Fruit fly (Drosophila melanogaster) whole organism, embryonic: Measurements from ENCODE around the gene fend.
A peak's percentile ranks its signal among the peaks of the same experiment; 100 is the strongest.

Experiments
- CG11247 ChIP-seq: fragments of 200-800 bp; sonication (Bioruptor generic); IDR thresholded peaks from 2 replicates; pipeline ENCODE4 v1.3.6; 2022; ENCODE audit warnings: missing biosample characterization, missing genetic modification characterization
- CG11456 ChIP-seq: fragments of 200-800 bp; sonication (Bioruptor generic); IDR thresholded peaks from 3 replicates; pipeline ENCODE4 v1.3.6; 2022; ENCODE audit warnings: missing biosample characterization, missing genetic modification characterization
- CG11695 ChIP-seq: fragments of 200-800 bp; sonication (Bioruptor generic); IDR thresholded peaks from 3 replicates; pipeline ENCODE4 v1.3.6; 2022; ENCODE audit warnings: missing biosample characterization, missing genetic modification characterization
- CG13123 ChIP-seq: fragments of 200-800 bp; sonication (Bioruptor generic); optimal IDR thresholded peaks from 2 replicates; lab custom pipeline; 2016; ENCODE audit warnings: missing biosample characterization, missing genetic modification characterization
- CG14050 ChIP-seq: fragments of 200-800 bp; sonication (Bioruptor generic); IDR thresholded peaks from 3 replicates; pipeline ENCODE4 v1.3.6; 2022; ENCODE audit warnings: missing biosample characterization, missing genetic modification characterization
- CG17361 ChIP-seq: fragments of 200-800 bp; sonication (Bioruptor generic); IDR thresholded peaks from 3 replicates; pipeline ENCODE4 v1.3.6; 2022; ENCODE audit warnings: missing biosample characterization, missing genetic modification characterization
- CG17568 ChIP-seq: fragments of 200-800 bp; sonication (Bioruptor generic); optimal IDR thresholded peaks from 2 replicates; lab custom pipeline; 2018; ENCODE audit warnings: missing biosample characterization, mild to moderate bottlenecking, missing genetic modification characterization, moderate library complexity
- CG18011 ChIP-seq: fragments of 200-800 bp; sonication (Bioruptor generic); optimal IDR thresholded peaks from 2 replicates; lab custom pipeline; 2017; ENCODE audit warnings: missing biosample characterization, missing genetic modification characterization, mild to moderate bottlenecking, moderate library complexity, missing genotype
- CG18764 ChIP-seq: fragments of 200-800 bp; sonication (Bioruptor generic); optimal IDR thresholded peaks from 3 replicates; lab custom pipeline; 2016; ENCODE audit warnings: missing biosample characterization, missing genetic modification characterization
- CG2875 ChIP-seq: fragments of 200-800 bp; sonication (Bioruptor generic); optimal IDR thresholded peaks from 2 replicates; lab custom pipeline; 2017; ENCODE audit warnings: missing biosample characterization, mild to moderate bottlenecking, missing genetic modification characterization, missing genetic modification reagents
- CG32532 ChIP-seq: fragments of 200-800 bp; sonication (Bioruptor generic); IDR thresholded peaks from 2 replicates; pipeline ENCODE4 v1.3.6; 2022; ENCODE audit warnings: missing biosample characterization, missing genetic modification characterization
- CG34376 ChIP-seq: fragments of 200-800 bp; sonication (Bioruptor generic); optimal IDR thresholded peaks from 2 replicates; lab custom pipeline; 2018; ENCODE audit warnings: missing biosample characterization, mild to moderate bottlenecking, missing genetic modification characterization
- CG4617 ChIP-seq: fragments of 200-800 bp; sonication (Bioruptor generic); optimal IDR thresholded peaks from 3 replicates; lab custom pipeline; 2016; ENCODE audit warnings: missing biosample characterization, missing genetic modification characterization, borderline replicate concordance
- CG4730 ChIP-seq: fragments of 200-800 bp; sonication (Bioruptor generic); IDR thresholded peaks from 2 replicates; pipeline ENCODE4 v1.3.6; 2022; ENCODE audit warnings: missing biosample characterization, missing genetic modification characterization
- CG5245 ChIP-seq: fragments of 200-800 bp; sonication (Bioruptor generic); optimal IDR thresholded peaks from 3 replicates; lab custom pipeline; 2016; ENCODE audit warnings: missing biosample characterization, missing genetic modification characterization
- CG9215 ChIP-seq: fragments of 200-800 bp; sonication (Bioruptor generic); IDR thresholded peaks from 2 replicates; pipeline ENCODE4 v1.3.6; 2022; ENCODE audit warnings: missing biosample characterization, missing genetic modification characterization
- Camta ChIP-seq: fragments of 200-800 bp; sonication (Bioruptor generic); optimal IDR thresholded peaks from 2 replicates; lab custom pipeline; 2016; ENCODE audit warnings: missing biosample characterization, missing genetic modification characterization
- CoRest ChIP-seq: fragments of 200-800 bp; sonication (Bioruptor generic); optimal IDR thresholded peaks from 3 replicates; lab custom pipeline; 2018; ENCODE audit warnings: missing biosample characterization, mild to moderate bottlenecking, missing genetic modification characterization, moderate library complexity
- Dad ChIP-seq: fragments of 200-800 bp; sonication (Bioruptor generic); optimal IDR thresholded peaks from 3 replicates; lab custom pipeline; 2016; ENCODE audit warnings: missing biosample characterization, missing genetic modification characterization
- Dip2 ChIP-seq: fragments of 200-800 bp; sonication (Bioruptor generic); IDR thresholded peaks from 2 replicates; pipeline ENCODE4 v1.3.6; 2022; ENCODE audit warnings: missing biosample characterization, missing genetic modification characterization
- Lim3 ChIP-seq: fragments of 200-800 bp; sonication (Bioruptor generic); IDR thresholded peaks from 2 replicates; pipeline ENCODE4 v1.3.6; 2022; ENCODE audit warnings: missing biosample characterization, missing genetic modification characterization
- MESR4 ChIP-seq: fragments of 200-800 bp; sonication (Bioruptor generic); optimal IDR thresholded peaks from 2 replicates; lab custom pipeline; 2018; ENCODE audit warnings: missing biosample characterization, mild to moderate bottlenecking, missing genetic modification characterization, moderate library complexity
- MTF-1 ChIP-seq: fragments of 200-800 bp; sonication (Bioruptor generic); optimal IDR thresholded peaks from 2 replicates; lab custom pipeline; 2018; ENCODE audit warnings: missing biosample characterization, mild to moderate bottlenecking, missing genetic modification characterization, borderline replicate concordance
- Mad ChIP-seq: fragments of 200-800 bp; sonication (Bioruptor generic); optimal IDR thresholded peaks from 2 replicates; lab custom pipeline; 2016; ENCODE audit warnings: missing biosample characterization, missing genetic modification characterization
- Meics ChIP-seq: fragments of 200-800 bp; sonication (Bioruptor generic); optimal IDR thresholded peaks from 2 replicates; lab custom pipeline; 2017; ENCODE audit warnings: missing biosample characterization, mild to moderate bottlenecking, missing genetic modification characterization
- Myb ChIP-seq: fragments of 200-800 bp; sonication (Bioruptor generic); optimal IDR thresholded peaks from 2 replicates; lab custom pipeline; 2016; ENCODE audit warnings: missing biosample characterization, missing genetic modification characterization
- Rx ChIP-seq: fragments of 200-800 bp; sonication (Bioruptor generic); IDR thresholded peaks from 2 replicates; pipeline ENCODE4 v1.3.6; 2022; ENCODE audit warnings: missing biosample characterization, missing genetic modification characterization
- Sox100B ChIP-seq: fragments of 200-800 bp; sonication (Bioruptor generic); optimal IDR thresholded peaks from 3 replicates; lab custom pipeline; 2018; ENCODE audit warnings: missing biosample characterization, mild to moderate bottlenecking, missing genetic modification characterization
- Sox102F ChIP-seq: fragments of 200-800 bp; sonication (Bioruptor generic); optimal IDR thresholded peaks from 2 replicates; lab custom pipeline; 2018; ENCODE audit warnings: missing biosample characterization, mild to moderate bottlenecking, missing genetic modification characterization, moderate library complexity
- Trl ChIP-seq, 3 experiments: fragments of >200 bp in 2 of 3; fragments of 200-800 bp in 1 of 3; sonication (Bioruptor generic) in 1 of 3; optimal IDR thresholded peaks; 2 replicates in 1 of 3; 3 replicates in 2 of 3; lab custom pipeline; 2016 to 2017; ENCODE audit warnings: missing biosample characterization in 1 of 3, missing genetic modification characterization in 1 of 3
- bsh ChIP-seq, 2 experiments: fragments of 200-800 bp; sonication (Bioruptor generic); optimal IDR thresholded peaks; 2 replicates each; lab custom pipeline; 2017 to 2018; ENCODE audit warnings: mild to moderate bottlenecking in 2 of 2, missing biosample characterization in 2 of 2, missing genetic modification characterization in 2 of 2, moderate library complexity in 1 of 2
- chif ChIP-seq, 2 experiments: fragments of 200-800 bp; sonication (Bioruptor generic); optimal IDR thresholded peaks; 3 replicates each; lab custom pipeline; 2016; ENCODE audit warnings: missing biosample characterization in 2 of 2, missing genetic modification characterization in 2 of 2
- exex ChIP-seq: fragments of 200-800 bp; sonication (Bioruptor generic); optimal IDR thresholded peaks from 4 replicates; lab custom pipeline; 2018; ENCODE audit warnings: missing biosample characterization, mild to moderate bottlenecking, missing genetic modification characterization, moderate library complexity
- her ChIP-seq: fragments of 200-800 bp; sonication (Bioruptor generic); optimal IDR thresholded peaks from 2 replicates; lab custom pipeline; 2016; ENCODE audit warnings: missing biosample characterization, missing genetic modification characterization
- insv ChIP-seq, 2 experiments: fragments of 200-800 bp; sonication (Bioruptor generic); optimal IDR thresholded peaks; 3 replicates each; lab custom pipeline; 2016 to 2018; ENCODE audit warnings: missing biosample characterization in 2 of 2, missing genetic modification characterization in 2 of 2
- inv ChIP-seq: fragments of 200-800 bp; sonication (Bioruptor generic); IDR thresholded peaks from 2 replicates; pipeline ENCODE4 v1.3.6; 2022; ENCODE audit warnings: missing biosample characterization, missing genetic modification characterization; ENCODE audit not compliant: partially characterized antibody
- jigr1 ChIP-seq: fragments of 200-800 bp; sonication (Bioruptor generic); IDR thresholded peaks from 3 replicates; pipeline ENCODE4 v1.3.6; 2022; ENCODE audit warnings: missing biosample characterization, missing genetic modification characterization
- ken ChIP-seq: fragments of 200-800 bp; sonication (Bioruptor generic); IDR thresholded peaks from 3 replicates; pipeline ENCODE4 v1.3.6; 2022; ENCODE audit warnings: missing biosample characterization, missing genetic modification characterization
- lilli ChIP-seq: fragments of 200-800 bp; sonication (Bioruptor generic); optimal IDR thresholded peaks from 3 replicates; lab custom pipeline; 2016; ENCODE audit warnings: missing biosample characterization, missing genetic modification characterization
- lov ChIP-seq, 2 experiments: fragments of 200-800 bp in 1 of 2; fragments of >200 bp in 1 of 2; sonication (Bioruptor generic) in 1 of 2; IDR thresholded peaks in 1 of 2; optimal IDR thresholded peaks in 1 of 2; 2 replicates in 1 of 2; 3 replicates in 1 of 2; pipeline versions ENCODE4 v1.3.6 to Lab custom; 2017 to 2022; ENCODE audit warnings: missing biosample characterization in 1 of 2, missing genetic modification characterization in 1 of 2
- nerfin-1 ChIP-seq: fragments of 200-800 bp; sonication (Bioruptor generic); optimal IDR thresholded peaks from 3 replicates; lab custom pipeline; 2019; ENCODE audit warnings: missing biosample characterization, mild to moderate bottlenecking, missing genetic modification characterization, moderate library complexity
- pb ChIP-seq: fragments of 200-800 bp; sonication (Bioruptor generic); optimal IDR thresholded peaks from 3 replicates; lab custom pipeline; 2016; ENCODE audit warnings: missing biosample characterization, missing genetic modification characterization
- pros ChIP-seq: fragments of 200-800 bp; sonication (Bioruptor generic); optimal IDR thresholded peaks from 3 replicates; lab custom pipeline; 2019; ENCODE audit warnings: missing biosample characterization, mild to moderate bottlenecking, missing genetic modification characterization, moderate library complexity
- psq ChIP-seq: fragments of 200-800 bp; sonication (Bioruptor generic); optimal IDR thresholded peaks from 2 replicates; lab custom pipeline; 2017; ENCODE audit warnings: missing biosample characterization, missing genetic modification characterization
- ro ChIP-seq: fragments of 200-800 bp; sonication (Bioruptor generic); IDR thresholded peaks from 2 replicates; pipeline ENCODE4 v1.3.6; 2022; ENCODE audit warnings: missing biosample characterization, missing genetic modification characterization
- schlank ChIP-seq: fragments of 200-800 bp; sonication (Bioruptor generic); optimal IDR thresholded peaks from 2 replicates; lab custom pipeline; 2018; ENCODE audit warnings: missing biosample characterization, mild to moderate bottlenecking, missing genetic modification characterization
- sens-2 ChIP-seq: fragments of 200-800 bp; sonication (Bioruptor generic); IDR thresholded peaks from 2 replicates; pipeline ENCODE4 v1.3.6; 2022; ENCODE audit warnings: missing biosample characterization, missing genetic modification characterization
- zfh1 ChIP-seq: fragments of 200-800 bp; sonication (Bioruptor generic); IDR thresholded peaks from 3 replicates; pipeline ENCODE4 v1.3.6; 2022; ENCODE audit warnings: missing biosample characterization, missing genetic modification characterization

Gene fend

DNA sequence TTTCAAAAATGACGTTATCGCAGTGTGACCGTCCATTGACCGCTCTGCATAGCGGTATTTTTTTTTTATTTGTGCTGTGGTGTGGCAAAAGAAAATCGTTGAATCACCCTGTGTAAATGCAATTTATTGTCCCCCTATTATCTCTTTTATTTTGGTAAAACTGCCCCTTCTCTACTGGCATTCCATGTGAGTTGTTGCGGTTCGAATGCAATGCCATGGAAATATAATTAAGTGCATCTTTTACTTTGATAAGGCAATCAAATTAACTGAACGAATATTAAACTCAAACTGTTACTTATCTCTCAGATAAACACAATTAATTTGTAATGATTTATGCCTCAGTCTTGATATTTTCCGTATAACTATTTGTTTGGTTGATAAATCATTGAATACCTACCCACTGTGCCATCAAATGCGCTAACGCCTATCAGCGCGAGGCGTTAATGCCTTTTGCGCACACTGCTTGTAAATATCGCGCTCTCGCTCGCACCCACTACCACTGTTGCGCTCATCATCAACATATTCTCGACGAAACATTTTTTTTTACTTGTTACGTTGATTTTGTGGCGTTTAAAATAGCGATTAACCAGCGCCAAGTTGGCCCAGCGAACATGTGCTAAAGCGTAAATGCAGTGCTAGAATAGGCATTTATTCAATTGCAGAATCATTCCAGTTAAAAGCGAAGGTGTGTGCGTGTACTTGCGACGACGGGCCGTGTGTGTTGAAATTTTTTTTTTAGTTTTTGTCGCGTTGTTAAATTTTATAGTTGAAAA is 25.6 kb downstream of the fend start (continued):
- TF ChIP-seq Trl (optimal IDR thresholded peaks at IDR 0.05; lab: Kevin White, UChicago) (no peak), Trl (GFP tag; optimal IDR thresholded peaks at IDR 0.05; lab: Kevin White, UChicago) (peak; percentile 9), Myb (peak; percentile 87), schlank (tag; lab: Kevin White, UChicago) (no peak), CG9215 (GFP tag; lab: Robert Waterston, UW) (peak; percentile 44), zfh1 (GFP tag; lab: Robert Waterston, UW) (0 out of 3 replicates have a peak, but pooled peaks have one; percentile 19), MESR4 (GFP tag; lab: Kevin White, UChicago) (peak; percentile 55), lilli (peak; percentile 59), insv (GFP tag; optimal IDR thresholded peaks at IDR 0.05; lab: Kevin White, UChicago) (no peak), CG18011 (no peak), CG13123 (GFP tag; lab: Kevin White, UChicago) (no peak), chif (GFP tag; optimal IDR thresholded peaks at IDR 0.05; lab: Kevin White, UChicago) (peak; percentile 52 to 66), ro (GFP tag; lab: Robert Waterston, UW) (no peak), jigr1 (GFP tag; lab: Robert Waterston, UW) (no peak), Sox100B (GFP tag; lab: Kevin White, UChicago) (peak; percentile 38), Sox102F (no peak), lov (optimal IDR thresholded peaks at IDR 0.05; lab: Kevin White, UChicago) (no peak), lov (GFP tag; IDR thresholded peaks at IDR 0.05; lab: Robert Waterston, UW) (no peak), Meics (GFP tag; lab: Kevin White, UChicago) (peak; percentile 51), Camta (GFP tag; lab: Kevin White, UChicago) (peak; percentile 53), Dad (GFP tag; lab: Kevin White, UChicago) (peak; percentile 36), CG11695 (peak; percentile 40; the same call in 1 of the 3 replicates), Rx (GFP tag; lab: Robert Waterston, UW) (peak; percentile 43), Mad (GFP tag; lab: Kevin White, UChicago) (peak; percentile 49), her (GFP tag; lab: Kevin White, UChicago) (peak; percentile 39), CG14050 (no peak), inv (peak; percentile 38; the same call in 1 of the 2 replicates), CG4730 (no peak; the same call in 1 of the 2 replicates), nerfin-1 (tag; lab: Kevin White, UChicago) (peak; percentile 30), exex (tag; lab: Kevin White, UChicago) (no peak), psq (GFP tag; lab: Kevin White, UChicago) (no peak), MTF-1 (no peak), CG11456 (GFP tag; lab: Robert Waterston, UW) (no peak), pb (GFP tag; lab: Kevin White, UChicago) (peak; percentile 50), ken (GFP tag; lab: Robert Waterston, UW) (no peak), CG34376 (GFP tag; lab: Kevin White, UChicago) (no peak), CG4617 (GFP tag; lab: Kevin White, UChicago) (peak; percentile 53), CG18764 (GFP tag; lab: Kevin White, UChicago) (no peak), CG32532 (GFP tag; lab: Robert Waterston, UW) (peak; percentile 40; the same call in 1 of the 2 replicates), Dip2 (GFP tag; lab: Robert Waterston, UW) (no peak), CG17361 (GFP tag; lab: Robert Waterston, UW) (peak; percentile 77), CG17568 (GFP tag; lab: Kevin White, UChicago) (peak; percentile 21), CG11247 (GFP tag; lab: Robert Waterston, UW) (no peak), CG2875 (GFP tag; lab: Kevin White, UChicago) (no peak), bsh (GFP tag; optimal IDR thresholded peaks at IDR 0.05; lab: Kevin White, UChicago) (peak in 1 of 2 experiments; percentile 41), Lim3 (GFP tag; lab: Robert Waterston, UW) (no peak), CG5245 (no peak), pros (GFP tag; lab: Kevin White, UChicago) (no peak), sens-2 (no peak), CoRest (tag; lab: Kevin White, UChicago) (peak; percentile 72)
